Worm (Caenorhabditis elegans): ENCODE measurements around the gene F56D5.6.

ce11 chrIV:9442106-9442532, 40.4 kb downstream of the F56D5.6 start:
- TF ChIP-seq nhr-237 (tag; optimal IDR thresholded peaks at IDR 0.05): no peak
- no peak for TF ChIP-seq ztf-11 (tag; optimal IDR thresholded peaks at IDR 0.05)
- no peak for TF ChIP-seq ztf-4 (tag; optimal IDR thresholded peaks at IDR 0.05)
